Fruit fly (Drosophila melanogaster): ENCODE data around the gene CG3281.

DNA sequence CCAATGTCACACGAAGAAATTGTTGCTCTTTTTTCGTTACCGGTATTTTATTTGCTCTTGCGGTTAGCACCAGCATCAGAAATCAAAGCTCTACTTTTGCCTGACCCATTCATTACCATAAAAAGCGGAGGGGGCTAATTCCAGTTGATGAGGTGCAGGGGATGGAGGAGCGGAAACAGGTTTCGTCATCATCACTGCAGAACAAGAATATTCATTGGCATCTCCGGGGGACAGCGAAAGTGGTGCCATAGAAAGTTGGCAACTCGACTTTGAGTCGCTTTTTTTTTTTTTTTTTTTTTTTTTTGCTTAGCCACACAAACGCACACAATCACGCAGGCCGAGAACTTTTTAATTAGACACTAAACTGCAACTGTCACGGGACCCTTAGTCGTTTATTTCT, 21.5 kb downstream of the CG3281 start:
- TF ChIP-seq CG8632 (GFP tag; optimal IDR thresholded peaks at IDR 0.05) (no peak), CG6792 (GFP tag; optimal IDR thresholded peaks at IDR 0.05) (no peak), Blimp-1 (GFP tag; optimal IDR thresholded peaks at IDR 0.05) (peak; percentile 45), Hr4 (GFP tag; optimal IDR thresholded peaks at IDR 0.05) (no peak), Eip75B (GFP tag; optimal IDR thresholded peaks at IDR 0.05) (no peak), CG11762 (GFP tag; optimal IDR thresholded peaks at IDR 0.05; ENCODE audit: insufficient read depth) (no peak), CG16779 (tag; optimal IDR thresholded peaks at IDR 0.05) (no peak), Met (GFP tag; optimal IDR thresholded peaks at IDR 0.05) (no peak), lz (GFP tag; optimal IDR thresholded peaks at IDR 0.05) (no peak), CG6276 (GFP tag; optimal IDR thresholded peaks at IDR 0.05) (no peak)
